Worm (Caenorhabditis elegans) whole organism, L3 larva: ENCODE data around the gene Y111B2A.2.

Source experiments
- ZK546.5 ChIP-seq: sonication (generic microtip); optimal IDR thresholded peaks from 2 replicates; lab custom pipeline; 2017; ENCODE audit warnings: missing biosample characterization, missing genetic modification characterization
- aly-2 ChIP-seq: fragments of 150-350 bp; optimal IDR thresholded peaks from 2 replicates; lab custom pipeline; 2014; ENCODE audit warnings: missing biosample characterization, missing genetic modification characterization
- ama-1 ChIP-seq: fragments of 150-350 bp; optimal IDR thresholded peaks from 2 replicates; lab custom pipeline; 2018
- ceh-28 ChIP-seq: fragments of 150-350 bp; optimal IDR thresholded peaks from 2 replicates; lab custom pipeline; 2014; ENCODE audit warnings: missing biosample characterization, missing genetic modification reagents, missing genetic modification characterization
- ceh-82 ChIP-seq: fragments of 150-350 bp; optimal IDR thresholded peaks from 2 replicates; lab custom pipeline; 2014; ENCODE audit warnings: missing biosample characterization, missing genetic modification characterization
- ceh-9 ChIP-seq: sonication (generic microtip); optimal IDR thresholded peaks from 2 replicates; lab custom pipeline; 2018; ENCODE audit warnings: missing biosample characterization, missing genetic modification characterization
- daf-12 ChIP-seq: fragments of 150-350 bp; optimal IDR thresholded peaks from 2 replicates; lab custom pipeline; 2014; ENCODE audit warnings: missing biosample characterization, missing genetic modification reagents, missing genetic modification characterization
- egl-27 ChIP-seq: sonication (generic microtip); optimal IDR thresholded peaks from 4 replicates; lab custom pipeline; 2017; ENCODE audit warnings: missing biosample characterization, missing genetic modification reagents, missing genetic modification characterization
- egl-5 ChIP-seq: fragments of 150-350 bp; optimal IDR thresholded peaks from 2 replicates; lab custom pipeline; 2017; ENCODE audit warnings: missing biosample characterization, missing genetic modification reagents, missing genetic modification characterization, inconsistent platforms
- elt-1 ChIP-seq: fragments of 150-350 bp; optimal IDR thresholded peaks from 2 replicates; lab custom pipeline; 2014; ENCODE audit warnings: missing biosample characterization, missing genetic modification characterization
- elt-2 ChIP-seq: sonication (generic microtip); optimal IDR thresholded peaks from 2 replicates; lab custom pipeline; 2016; ENCODE audit warnings: missing genetic modification reagents, mild to moderate bottlenecking, missing genetic modification characterization, missing compliant biosample characterization
- elt-3 ChIP-seq, 3 experiments: fragments of 150-350 bp in 1 of 3; sonication (generic microtip) in 2 of 3; optimal IDR thresholded peaks; 2 replicates in 2 of 3; 4 replicates in 1 of 3; lab custom pipeline; 2014 to 2017; ENCODE audit warnings: missing biosample characterization in 3 of 3, missing genetic modification characterization in 3 of 3
- eor-1 ChIP-seq, 2 experiments: fragments of 150-350 bp; optimal IDR thresholded peaks; 2 replicates each; lab custom pipeline; 2014 to 2018; ENCODE audit warnings: missing biosample characterization in 2 of 2, missing genetic modification characterization in 2 of 2
- fkh-10 ChIP-seq: sonication (generic microtip); optimal IDR thresholded peaks from 2 replicates; lab custom pipeline; 2017; ENCODE audit warnings: missing biosample characterization, missing genetic modification reagents, missing genetic modification characterization
- fkh-2 ChIP-seq: fragments of 150-350 bp; optimal IDR thresholded peaks from 2 replicates; lab custom pipeline; 2014; ENCODE audit warnings: missing biosample characterization, missing genetic modification reagents, missing genetic modification characterization
- fos-1 ChIP-seq: fragments of 150-350 bp; optimal IDR thresholded peaks from 2 replicates; lab custom pipeline; 2014; ENCODE audit warnings: missing biosample characterization, missing genetic modification characterization
- hmg-11 ChIP-seq: sonication (generic microtip); optimal IDR thresholded peaks from 2 replicates; lab custom pipeline; 2016; ENCODE audit warnings: missing genetic modification characterization, missing compliant biosample characterization
- jun-1 ChIP-seq: fragments of 150-350 bp; optimal IDR thresholded peaks from 2 replicates; lab custom pipeline; 2014; ENCODE audit warnings: missing biosample characterization, missing genetic modification reagents, missing genetic modification characterization
- lin-15B ChIP-seq: fragments of 150-350 bp; optimal IDR thresholded peaks from 2 replicates; lab custom pipeline; 2014; ENCODE audit warnings: missing biosample characterization, missing genetic modification characterization
- lin-39 ChIP-seq: fragments of 150-350 bp; optimal IDR thresholded peaks from 2 replicates; lab custom pipeline; 2018; ENCODE audit warnings: missing biosample characterization, missing genetic modification reagents, missing genetic modification characterization
- lsy-12 ChIP-seq: sonication (generic microtip); optimal IDR thresholded peaks from 2 replicates; lab custom pipeline; 2016; ENCODE audit warnings: mild to moderate bottlenecking, missing genetic modification characterization, missing compliant biosample characterization
- nhr-11 ChIP-seq: fragments of 150-350 bp; optimal IDR thresholded peaks from 2 replicates; lab custom pipeline; 2014; ENCODE audit warnings: missing biosample characterization, missing genetic modification characterization
- nhr-12 ChIP-seq: fragments of 150-350 bp; optimal IDR thresholded peaks from 2 replicates; lab custom pipeline; 2014; ENCODE audit warnings: missing biosample characterization, missing genetic modification characterization
- nhr-23 ChIP-seq: fragments of 150-350 bp; optimal IDR thresholded peaks from 2 replicates; lab custom pipeline; 2014; ENCODE audit warnings: missing biosample characterization, missing genetic modification reagents, missing genetic modification characterization
- nhr-237 ChIP-seq: fragments of 150-350 bp; optimal IDR thresholded peaks from 2 replicates; lab custom pipeline; 2014; ENCODE audit warnings: missing biosample characterization, missing genetic modification characterization
- nhr-25 ChIP-seq: sonication (generic microtip); optimal IDR thresholded peaks from 2 replicates; lab custom pipeline; 2017; ENCODE audit warnings: missing biosample characterization, missing genetic modification characterization
- nhr-28 ChIP-seq: fragments of 150-350 bp; optimal IDR thresholded peaks from 2 replicates; lab custom pipeline; 2014; ENCODE audit warnings: missing biosample characterization, missing genetic modification characterization
- nhr-43 ChIP-seq: sonication (generic microtip); optimal IDR thresholded peaks from 2 replicates; lab custom pipeline; 2016; ENCODE audit warnings: mild to moderate bottlenecking, missing genetic modification characterization, missing compliant biosample characterization; ENCODE audit not compliant: poor library complexity, severe bottlenecking
- nhr-76 ChIP-seq: fragments of 150-350 bp; sonication (generic microtip); optimal IDR thresholded peaks from 5 replicates; lab custom pipeline; 2014; ENCODE audit warnings: missing biosample characterization, missing genetic modification characterization
- nhr-77 ChIP-seq: fragments of 150-350 bp; optimal IDR thresholded peaks from 2 replicates; lab custom pipeline; 2014; ENCODE audit warnings: missing biosample characterization, missing genetic modification characterization
- pqm-1 ChIP-seq: fragments of 150-350 bp; optimal IDR thresholded peaks from 2 replicates; lab custom pipeline; 2017; ENCODE audit warnings: missing biosample characterization, missing genetic modification characterization, inconsistent platforms
- sea-2 ChIP-seq: fragments of 150-350 bp; sonication (generic microtip); optimal IDR thresholded peaks from 4 replicates; lab custom pipeline; 2014; ENCODE audit warnings: missing biosample characterization, missing genetic modification reagents, missing genetic modification characterization
- skn-1 ChIP-seq: fragments of 150-350 bp; optimal IDR thresholded peaks from 2 replicates; lab custom pipeline; 2014; ENCODE audit warnings: missing biosample characterization, missing genetic modification characterization
- tbx-2 ChIP-seq: sonication (generic microtip); optimal IDR thresholded peaks from 2 replicates; lab custom pipeline; 2016; ENCODE audit warnings: mild to moderate bottlenecking, missing genetic modification characterization, missing compliant biosample characterization
- unc-39 ChIP-seq: sonication (generic microtip); optimal IDR thresholded peaks from 4 replicates; lab custom pipeline; 2017; ENCODE audit warnings: missing biosample characterization, missing genetic modification characterization
- unc-62 ChIP-seq: fragments of 150-350 bp; sonication (generic microtip); optimal IDR thresholded peaks from 4 replicates; lab custom pipeline; 2014; ENCODE audit warnings: missing biosample characterization, missing genetic modification reagents, missing genetic modification characterization
- zag-1 ChIP-seq: fragments of 150-350 bp; optimal IDR thresholded peaks from 2 replicates; lab custom pipeline; 2014; ENCODE audit warnings: missing biosample characterization, missing genetic modification characterization
- ztf-11 ChIP-seq: fragments of 150-350 bp; optimal IDR thresholded peaks from 2 replicates; lab custom pipeline; 2014; ENCODE audit warnings: missing biosample characterization, missing genetic modification characterization

Gene Y111B2A.2

DNA sequence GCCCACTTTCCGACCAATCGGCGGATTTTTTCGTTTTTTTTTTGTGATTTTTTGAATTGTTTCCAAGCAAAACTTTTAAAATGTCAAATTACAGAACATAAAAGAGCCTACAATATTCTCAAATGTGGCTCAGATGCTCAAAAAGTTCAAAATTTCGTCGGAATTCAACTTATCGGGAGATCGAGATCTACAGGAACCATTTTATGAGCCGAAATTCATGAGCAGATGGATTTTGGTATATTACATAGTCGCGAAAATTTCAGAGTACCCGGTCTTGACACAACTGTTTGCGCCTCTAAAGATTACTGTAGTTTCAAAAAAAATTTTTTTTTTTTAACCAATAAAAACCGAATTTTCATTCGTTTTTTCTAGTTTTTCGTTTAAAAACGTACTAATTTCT lies 36.9 kb upstream of the Y111B2A.2 start:
- TF ChIP-seq tbx-2 (tag; lab: Kevin White, UChicago) (no peak), egl-27 (no peak), nhr-12 (tag; lab: Kevin White, UChicago) (no peak), nhr-28 (tag; lab: Kevin White, UChicago) (no peak), aly-2 (tag; lab: Kevin White, UChicago) (no peak), zag-1 (tag; lab: Kevin White, UChicago) (no peak), elt-1 (tag; lab: Kevin White, UChicago) (no peak), nhr-23 (tag; lab: Kevin White, UChicago) (no peak), sea-2 (GFP tag; lab: Kevin White, UChicago) (no peak), egl-5 (tag; lab: Kevin White, UChicago) (no peak), unc-39 (no peak), lsy-12 (tag; lab: Kevin White, UChicago) (no peak), unc-62 (GFP tag; lab: Kevin White, UChicago) (no peak)

DNA sequence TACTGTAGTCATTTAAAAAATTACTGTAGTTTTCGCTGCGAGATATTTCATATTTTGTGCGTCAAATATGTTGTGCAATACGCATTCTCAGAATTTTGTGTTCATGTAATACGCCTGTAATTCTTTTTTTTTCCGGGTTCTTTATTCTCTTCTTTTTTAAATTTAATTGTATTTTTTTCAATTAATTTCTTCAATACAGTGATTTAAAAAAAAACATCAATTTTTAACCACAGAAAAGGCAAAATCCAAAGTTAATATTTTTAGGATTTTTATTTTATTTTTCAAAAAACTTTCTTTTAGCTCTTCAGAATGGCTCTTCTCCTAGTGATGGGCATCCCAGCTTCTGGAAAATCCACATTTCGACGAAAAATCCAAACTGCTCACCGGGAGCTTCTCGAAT lies 29.6 kb upstream of the Y111B2A.2 start, which contains the start of gene pstk-1:
Gene pstk-1 (plus strand): TSS at position 301 of the 400 bp plus-strand sequence.
- TF ChIP-seq egl-5 (tag; lab: Kevin White, UChicago) (no peak), ama-1 (no peak), unc-39 (no peak), eor-1 (tag; optimal IDR thresholded peaks at IDR 0.05; lab: Kevin White, UChicago) (no peak), elt-2 (tag; lab: Kevin White, UChicago) (no peak)

DNA sequence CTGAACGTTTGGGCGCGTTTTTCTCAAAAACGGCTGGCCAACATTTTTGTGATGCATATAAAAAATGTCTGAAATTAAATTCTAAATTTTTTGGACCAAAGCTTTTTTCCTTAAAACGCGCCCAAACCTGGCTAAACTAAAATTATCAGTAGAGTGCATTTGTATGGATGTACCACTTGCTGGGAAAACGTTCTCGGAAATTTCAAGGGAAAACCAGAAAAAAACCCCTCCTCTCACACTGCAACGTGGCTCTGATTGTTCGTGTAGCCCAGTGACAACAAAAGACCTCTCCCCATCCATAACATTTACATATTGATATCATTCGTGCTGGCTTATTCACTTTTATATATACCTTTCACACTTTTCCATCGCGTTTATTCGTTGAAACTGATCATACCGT lies 27.0 kb upstream of the Y111B2A.2 start, which contains the start of gene Y49E10.29:
Gene Y49E10.29 (plus strand): TSS at position 301 of the 400 bp plus-strand sequence.
- TF ChIP-seq ceh-82 (tag; lab: Kevin White, UChicago) (no peak), nhr-12 (tag; lab: Kevin White, UChicago) (no peak), fos-1 (tag; lab: Kevin White, UChicago) (no peak), sea-2 (GFP tag; lab: Kevin White, UChicago) (no peak), nhr-76 (tag; lab: Kevin White, UChicago) (no peak), ztf-11 (tag; lab: Kevin White, UChicago) (no peak), egl-5 (tag; lab: Kevin White, UChicago) (no peak), fkh-2 (tag; lab: Kevin White, UChicago) (no peak), elt-3 (tag; optimal IDR thresholded peaks at IDR 0.05; lab: Kevin White, UChicago) (no peak), lsy-12 (tag; lab: Kevin White, UChicago) (no peak), lin-39 (tag; lab: Kevin White, UChicago) (no peak), nhr-11 (no peak), elt-2 (tag; lab: Kevin White, UChicago) (no peak), nhr-77 (no peak), pqm-1 (tag; lab: Kevin White, UChicago) (no peak), nhr-25 (no peak), unc-62 (GFP tag; lab: Kevin White, UChicago) (no peak), tbx-2 (tag; lab: Kevin White, UChicago) (no peak)

DNA sequence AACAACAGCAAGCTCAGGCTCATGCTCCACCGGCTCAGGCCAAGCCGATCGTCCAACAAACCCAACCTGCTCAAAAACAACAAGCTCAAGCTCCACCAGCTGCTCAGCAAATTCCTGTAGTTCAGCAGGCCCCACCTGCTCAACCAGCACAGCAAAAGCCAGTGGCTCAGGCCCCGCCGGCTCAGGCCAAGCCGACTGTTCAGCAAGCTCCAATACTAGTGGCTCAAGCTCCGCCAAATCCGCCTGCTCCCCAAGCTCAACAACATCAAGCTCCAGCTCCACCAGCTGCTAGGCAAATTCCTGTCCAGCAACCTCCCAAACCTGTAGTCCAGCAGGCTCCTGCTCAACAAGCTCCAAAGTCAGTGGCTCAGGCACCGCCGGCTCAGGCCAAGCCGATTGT lies 26.1 kb upstream of the Y111B2A.2 start:
- TF ChIP-seq sea-2 (GFP tag; lab: Kevin White, UChicago) (no peak), pqm-1 (tag; lab: Kevin White, UChicago) (no peak), lin-15B (no peak), ama-1 (no peak), egl-5 (tag; lab: Kevin White, UChicago) (no peak), ceh-28 (no peak), eor-1 (tag; optimal IDR thresholded peaks at IDR 0.05; lab: Kevin White, UChicago) (no peak)

DNA sequence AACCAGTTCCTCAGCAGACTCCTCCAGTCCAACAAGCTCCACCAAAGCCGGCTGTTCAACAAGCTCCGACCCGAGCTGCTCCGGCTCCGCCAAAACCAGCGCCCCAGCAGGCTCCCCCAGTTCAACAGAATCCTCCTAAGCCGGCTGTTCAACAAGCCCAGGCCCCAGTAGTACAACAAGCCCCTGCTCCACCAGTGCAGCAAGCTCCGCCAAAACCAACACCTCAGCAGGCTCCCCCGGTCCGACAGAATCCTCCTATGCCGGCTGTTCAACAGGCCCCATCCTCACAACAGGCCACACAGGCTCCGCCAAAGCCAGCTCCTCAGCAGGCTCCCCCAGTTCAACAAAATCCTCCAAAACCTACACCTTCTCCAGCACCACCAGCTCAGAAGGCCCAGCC lies 25.3 kb upstream of the Y111B2A.2 start:
- TF ChIP-seq daf-12 (tag; lab: Kevin White, UChicago) (no peak), unc-39 (no peak), jun-1 (tag; lab: Kevin White, UChicago) (no peak), fkh-10 (no peak), nhr-12 (tag; lab: Kevin White, UChicago) (no peak), ZK546.5 (tag; lab: Kevin White, UChicago) (no peak), nhr-237 (tag; lab: Kevin White, UChicago) (no peak), nhr-25 (no peak), skn-1 (tag; lab: Kevin White, UChicago) (no peak), ceh-9 (tag; lab: Kevin White, UChicago) (no peak), fkh-2 (tag; lab: Kevin White, UChicago) (no peak), egl-5 (tag; lab: Kevin White, UChicago) (no peak), hmg-11 (no peak), nhr-43 (no peak)
